Worm (Caenorhabditis elegans) whole organism, L2 larva: ENCODE measurements around the gene gst-21.

Source experiments
- C34F6.9 ChIP-seq: fragments of 150-350 bp; optimal IDR thresholded peaks from 2 replicates; lab custom pipeline; 2014; ENCODE audit warnings: missing biosample characterization, missing genetic modification characterization
- F13H6.1 ChIP-seq: sonication (generic microtip); optimal IDR thresholded peaks from 2 replicates; lab custom pipeline; 2016; ENCODE audit warnings: missing genetic modification characterization, missing compliant biosample characterization
- R02D3.7 ChIP-seq: fragments of 150-350 bp; optimal IDR thresholded peaks from 2 replicates; lab custom pipeline; 2014; ENCODE audit warnings: missing biosample characterization, missing genetic modification characterization
- Y55F3AM.14 ChIP-seq: fragments of 200-800 bp; sonication (Bioruptor generic); optimal IDR thresholded peaks from 2 replicates; lab custom pipeline; 2018; ENCODE audit warnings: mild to moderate bottlenecking, missing genetic modification characterization, missing compliant biosample characterization
- ZK546.5 ChIP-seq: sonication (generic microtip); optimal IDR thresholded peaks from 2 replicates; lab custom pipeline; 2017; ENCODE audit warnings: missing biosample characterization, missing genetic modification characterization
- alr-1 ChIP-seq: fragments of 150-350 bp; optimal IDR thresholded peaks from 2 replicates; lab custom pipeline; 2014; ENCODE audit warnings: missing biosample characterization, missing genetic modification characterization
- aly-2 ChIP-seq: fragments of 150-350 bp; optimal IDR thresholded peaks from 2 replicates; lab custom pipeline; 2014; ENCODE audit warnings: missing biosample characterization, missing genetic modification characterization
- ama-1 ChIP-seq: fragments of 150-350 bp; optimal IDR thresholded peaks from 2 replicates; lab custom pipeline; 2018; ENCODE audit warnings: inconsistent platforms
- blmp-1 ChIP-seq: sonication (generic microtip); optimal IDR thresholded peaks from 2 replicates; lab custom pipeline; 2017; ENCODE audit warnings: missing genetic modification characterization, mild to moderate bottlenecking, missing compliant biosample characterization, antibody characterized with exemption, moderate library complexity; ENCODE audit not compliant: insufficient read depth
- ceh-16 ChIP-seq: fragments of 150-350 bp; optimal IDR thresholded peaks from 2 replicates; lab custom pipeline; 2014; ENCODE audit warnings: missing biosample characterization, missing genetic modification characterization
- ceh-82 ChIP-seq: fragments of 150-350 bp; optimal IDR thresholded peaks from 2 replicates; lab custom pipeline; 2014; ENCODE audit warnings: missing biosample characterization, missing genetic modification characterization
- crh-2 ChIP-seq: sonication (generic microtip); optimal IDR thresholded peaks from 2 replicates; lab custom pipeline; 2017; ENCODE audit warnings: missing biosample characterization, missing genetic modification characterization
- dmd-4 ChIP-seq: sonication (generic microtip); optimal IDR thresholded peaks from 2 replicates; lab custom pipeline; 2017; ENCODE audit warnings: missing biosample characterization, missing genetic modification characterization
- egl-27 ChIP-seq: sonication (generic microtip); optimal IDR thresholded peaks from 3 replicates; lab custom pipeline; 2017; ENCODE audit warnings: missing biosample characterization, missing genetic modification reagents, missing genetic modification characterization
- elt-1 ChIP-seq: fragments of 150-350 bp; optimal IDR thresholded peaks from 2 replicates; lab custom pipeline; 2014; ENCODE audit warnings: missing biosample characterization, missing genetic modification characterization
- elt-3 ChIP-seq: sonication (generic microtip); optimal IDR thresholded peaks from 2 replicates; lab custom pipeline; 2017; ENCODE audit warnings: missing biosample characterization, missing genetic modification characterization
- fos-1 ChIP-seq: fragments of 150-350 bp; optimal IDR thresholded peaks from 2 replicates; lab custom pipeline; 2014; ENCODE audit warnings: missing biosample characterization, missing genetic modification characterization
- gmeb-1 ChIP-seq: fragments of 150-350 bp; optimal IDR thresholded peaks from 2 replicates; lab custom pipeline; 2014; ENCODE audit warnings: missing biosample characterization, missing genetic modification characterization
- lin-11 ChIP-seq: fragments of 150-350 bp; sonication (generic microtip); optimal IDR thresholded peaks from 2 replicates; lab custom pipeline; 2014; ENCODE audit warnings: missing biosample characterization, missing genetic modification characterization, inconsistent platforms, mixed read lengths
- lin-13 ChIP-seq: fragments of 150-350 bp; optimal IDR thresholded peaks from 2 replicates; lab custom pipeline; 2014; ENCODE audit warnings: missing biosample characterization, missing genetic modification reagents, missing genetic modification characterization
- lin-39 ChIP-seq: fragments of 150-350 bp; optimal IDR thresholded peaks from 2 replicates; lab custom pipeline; 2014; ENCODE audit warnings: missing biosample characterization, missing genetic modification reagents, missing genetic modification characterization
- lsy-2 ChIP-seq, 2 experiments: fragments of 150-350 bp in 1 of 2; sonication (generic microtip) in 1 of 2; optimal IDR thresholded peaks; 2 replicates each; lab custom pipeline; 2014 to 2017; ENCODE audit warnings: missing biosample characterization in 2 of 2, missing genetic modification characterization in 2 of 2
- mab-5 ChIP-seq: fragments of 150-350 bp; optimal IDR thresholded peaks from 2 replicates; lab custom pipeline; 2014; ENCODE audit warnings: missing biosample characterization, missing genetic modification characterization
- mbf-1 ChIP-seq: sonication (generic microtip); optimal IDR thresholded peaks from 2 replicates; lab custom pipeline; 2017; ENCODE audit warnings: missing biosample characterization, missing genetic modification characterization
- mdl-1 ChIP-seq, 2 experiments: fragments of 150-350 bp in 1 of 2; sonication (generic microtip) in 1 of 2; optimal IDR thresholded peaks; 2 replicates each; lab custom pipeline; 2017; ENCODE audit warnings: missing biosample characterization in 2 of 2, missing genetic modification characterization in 2 of 2
- nhr-10 ChIP-seq: sonication (generic microtip); optimal IDR thresholded peaks from 2 replicates; lab custom pipeline; 2017; ENCODE audit warnings: missing biosample characterization, missing genetic modification characterization
- nhr-11 ChIP-seq: fragments of 150-350 bp; optimal IDR thresholded peaks from 2 replicates; lab custom pipeline; 2014; ENCODE audit warnings: missing biosample characterization, missing genetic modification characterization
- nhr-12 ChIP-seq: fragments of 150-350 bp; optimal IDR thresholded peaks from 2 replicates; lab custom pipeline; 2014; ENCODE audit warnings: missing biosample characterization, missing genetic modification characterization
- nhr-129 ChIP-seq: fragments of 150-350 bp; optimal IDR thresholded peaks from 2 replicates; lab custom pipeline; 2014; ENCODE audit warnings: missing biosample characterization, missing genetic modification characterization
- nhr-21 ChIP-seq: fragments of 150-350 bp; optimal IDR thresholded peaks from 2 replicates; lab custom pipeline; 2014; ENCODE audit warnings: missing biosample characterization, missing genetic modification characterization
- nhr-23 ChIP-seq: fragments of 150-350 bp; optimal IDR thresholded peaks from 2 replicates; lab custom pipeline; 2014; ENCODE audit warnings: missing biosample characterization, missing genetic modification reagents, missing genetic modification characterization
- nhr-237 ChIP-seq: fragments of 150-350 bp; optimal IDR thresholded peaks from 2 replicates; lab custom pipeline; 2014; ENCODE audit warnings: missing biosample characterization, missing genetic modification characterization
- nhr-25 ChIP-seq: fragments of 150-350 bp; sonication (generic microtip); optimal IDR thresholded peaks from 3 replicates; lab custom pipeline; 2014; ENCODE audit warnings: missing biosample characterization, missing genetic modification characterization
- nhr-6 ChIP-seq: fragments of 150-350 bp; optimal IDR thresholded peaks from 2 replicates; lab custom pipeline; 2014; ENCODE audit warnings: missing biosample characterization, missing genetic modification characterization
- nhr-77 ChIP-seq: fragments of 150-350 bp; optimal IDR thresholded peaks from 2 replicates; lab custom pipeline; 2014; ENCODE audit warnings: missing biosample characterization, missing genetic modification characterization
- peb-1 ChIP-seq: fragments of 150-350 bp; optimal IDR thresholded peaks from 2 replicates; lab custom pipeline; 2014; ENCODE audit warnings: missing biosample characterization, missing genetic modification characterization
- sem-4 ChIP-seq: fragments of 150-350 bp; optimal IDR thresholded peaks from 2 replicates; lab custom pipeline; 2014; ENCODE audit warnings: missing biosample characterization, missing genetic modification reagents, missing genetic modification characterization
- skn-1 ChIP-seq: sonication (generic microtip); optimal IDR thresholded peaks from 2 replicates; lab custom pipeline; 2017; ENCODE audit warnings: missing biosample characterization, missing genetic modification characterization
- sma-3 ChIP-seq: sonication (generic microtip); optimal IDR thresholded peaks from 2 replicates; lab custom pipeline; 2016; ENCODE audit warnings: missing genetic modification reagents, missing genetic modification characterization, missing compliant biosample characterization
- sma-9 ChIP-seq, 2 experiments: fragments of 150-350 bp in 1 of 2; sonication (generic microtip) in 1 of 2; optimal IDR thresholded peaks; 2 replicates each; lab custom pipeline; 2014 to 2016; ENCODE audit warnings: missing genetic modification characterization in 2 of 2, mild to moderate bottlenecking in 1 of 2, missing biosample characterization in 1 of 2, missing compliant biosample characterization in 1 of 2, missing genetic modification reagents in 1 of 2, moderate library complexity in 1 of 2
- snpc-4 ChIP-seq: fragments of 150-350 bp; optimal IDR thresholded peaks from 2 replicates; lab custom pipeline; 2014; ENCODE audit warnings: missing biosample characterization, missing genetic modification characterization
- unc-39 ChIP-seq: fragments of 150-350 bp; optimal IDR thresholded peaks from 2 replicates; lab custom pipeline; 2014; ENCODE audit warnings: missing biosample characterization, missing genetic modification characterization
- unc-55 ChIP-seq: fragments of 150-350 bp; sonication (generic microtip); optimal IDR thresholded peaks from 3 replicates; lab custom pipeline; 2014; ENCODE audit warnings: missing biosample characterization, missing genetic modification reagents, missing genetic modification characterization
- unc-62 ChIP-seq: fragments of 150-350 bp; optimal IDR thresholded peaks from 2 replicates; lab custom pipeline; 2014; ENCODE audit warnings: missing biosample characterization, missing genetic modification reagents, missing genetic modification characterization
- zag-1 ChIP-seq: fragments of 150-350 bp; optimal IDR thresholded peaks from 2 replicates; lab custom pipeline; 2014; ENCODE audit warnings: missing biosample characterization, missing genetic modification characterization
- ztf-1 ChIP-seq: fragments of 200-800 bp; sonication (Bioruptor generic); conservative IDR thresholded peaks from 2 replicates; pipeline ENCODE4 v1.3.6; 2022; ENCODE audit warnings: missing genetic modification characterization, missing compliant biosample characterization
- ztf-11 ChIP-seq: sonication (generic microtip); optimal IDR thresholded peaks from 2 replicates; lab custom pipeline; 2017; ENCODE audit warnings: missing biosample characterization, missing genetic modification characterization
- ztf-4 ChIP-seq: fragments of 150-350 bp; optimal IDR thresholded peaks from 2 replicates; lab custom pipeline; 2014; ENCODE audit warnings: missing biosample characterization, missing genetic modification characterization

The gst-21 gene

ce11 chrV:1743205-1743870 lies 11.5 kb upstream of the gst-21 start, which contains the start of gene nhr-256:
nhr-256 (plus strand) TSS chrV:1743771.
- TF ChIP-seq ceh-16 (tag; lab: Kevin White, UChicago): no peak
- TF ChIP-seq gmeb-1 (tag; lab: Kevin White, UChicago): peak; percentile 64
- TF ChIP-seq elt-3 (tag; lab: Kevin White, UChicago): no peak
- TF ChIP-seq lin-13: peak; percentile 44
- no peak for TF ChIP-seq R02D3.7 (tag; lab: Kevin White, UChicago)
- TF ChIP-seq nhr-237 (tag; lab: Kevin White, UChicago): no peak
- TF ChIP-seq unc-55 (GFP tag; lab: Kevin White, UChicago): peak; percentile 80
- no peak for TF ChIP-seq Y55F3AM.14 (GFP tag; lab: Kevin White, UChicago)
- TF ChIP-seq nhr-129 (tag; lab: Kevin White, UChicago): peak; percentile 69
- TF ChIP-seq unc-39 (tag; lab: Kevin White, UChicago): no peak
- TF ChIP-seq ztf-1 (GFP tag; lab: Robert Waterston, UW): no peak
- no peak for TF ChIP-seq elt-1 (tag; lab: Kevin White, UChicago)
- TF ChIP-seq egl-27 (tag; lab: Kevin White, UChicago): peak; percentile 52
- no peak for TF ChIP-seq nhr-12
- no peak for TF ChIP-seq peb-1
- no peak for TF ChIP-seq aly-2 (tag; lab: Kevin White, UChicago)
- TF ChIP-seq alr-1: no peak
- no peak for TF ChIP-seq mbf-1 (tag; lab: Kevin White, UChicago)
- TF ChIP-seq blmp-1 (tag; lab: Kevin White, UChicago): peak; percentile 84
- TF ChIP-seq nhr-10 (tag; lab: Kevin White, UChicago): no peak
- TF ChIP-seq zag-1 (tag; lab: Kevin White, UChicago): no peak
- TF ChIP-seq lin-39 (tag; lab: Kevin White, UChicago): no peak
- peak; percentile 54 for TF ChIP-seq mab-5
- peak in 1 of 2 experiments; percentile 40 for TF ChIP-seq mdl-1 (tag; optimal IDR thresholded peaks at IDR 0.05; lab: Kevin White, UChicago)
- no peak for TF ChIP-seq lsy-2 (tag; optimal IDR thresholded peaks at IDR 0.05; lab: Kevin White, UChicago)
- TF ChIP-seq skn-1 (tag; lab: Kevin White, UChicago): no peak
- no peak for TF ChIP-seq ZK546.5
- peak; percentile 78 for TF ChIP-seq crh-2 (tag; lab: Kevin White, UChicago)
- peak; percentile 64 for TF ChIP-seq sma-3 (GFP tag; lab: Kevin White, UChicago)
- no peak for TF ChIP-seq nhr-11
- TF ChIP-seq fos-1 (tag; lab: Kevin White, UChicago): peak; percentile 87
- peak; percentile 90 for TF ChIP-seq sma-9 (GFP tag; optimal IDR thresholded peaks at IDR 0.05; lab: Kevin White, UChicago)
- TF ChIP-seq sma-9 (tag; optimal IDR thresholded peaks at IDR 0.05; lab: Kevin White, UChicago): no peak
- no peak for TF ChIP-seq nhr-77 (tag; lab: Kevin White, UChicago)
- TF ChIP-seq unc-62 (GFP tag; lab: Kevin White, UChicago): no peak
- peak; percentile 73 for TF ChIP-seq C34F6.9 (tag; lab: Kevin White, UChicago)
- TF ChIP-seq snpc-4: peak; percentile 18
- peak; percentile 79 for TF ChIP-seq F13H6.1 (tag; lab: Kevin White, UChicago)
- TF ChIP-seq nhr-25: peak; percentile 69
- TF ChIP-seq sem-4 (tag; lab: Kevin White, UChicago): peak; percentile 22
- no peak for TF ChIP-seq nhr-23 (tag; lab: Kevin White, UChicago)
- TF ChIP-seq ztf-4 (tag; lab: Kevin White, UChicago): no peak
- no peak for TF ChIP-seq nhr-21 (tag; lab: Kevin White, UChicago)
- no peak for TF ChIP-seq lin-11 (tag; lab: Kevin White, UChicago)
- no peak for TF ChIP-seq ama-1
- TF ChIP-seq ceh-82 (tag; lab: Kevin White, UChicago): no peak
- no peak for TF ChIP-seq dmd-4 (tag; lab: Kevin White, UChicago)
- peak; percentile 11 for TF ChIP-seq nhr-6 (tag; lab: Kevin White, UChicago)
- no peak for TF ChIP-seq ztf-11 (tag; lab: Kevin White, UChicago)
